Worm (Caenorhabditis elegans) whole organism, L1 larva: Measurements from ENCODE around the gene K09A9.8.

Source experiments
- ama-1 ChIP-seq: fragments of 150-350 bp; optimal IDR thresholded peaks from 2 replicates; lab custom pipeline; 2014
- ces-1 ChIP-seq: fragments of 150-350 bp; optimal IDR thresholded peaks from 2 replicates; lab custom pipeline; 2014; ENCODE audit warnings: missing biosample characterization, missing genetic modification reagents, missing genetic modification characterization
- dpl-1 ChIP-seq, 3 experiments: fragments of 150-350 bp in 2 of 3; sonication (generic microtip) in 1 of 3; optimal IDR thresholded peaks; 2 replicates each; lab custom pipeline; 2014 to 2017; ENCODE audit warnings: missing biosample characterization in 3 of 3, missing genetic modification characterization in 3 of 3, missing genetic modification reagents in 3 of 3
- lin-14 ChIP-seq: fragments of 200-800 bp; sonication (Bioruptor generic); optimal IDR thresholded peaks from 2 replicates; lab custom pipeline; 2018; ENCODE audit warnings: mild to moderate bottlenecking, missing genetic modification characterization, moderate library complexity, missing compliant biosample characterization
- mep-1 ChIP-seq: fragments of 150-350 bp; optimal IDR thresholded peaks from 2 replicates; lab custom pipeline; 2014; ENCODE audit warnings: missing biosample characterization, missing genetic modification characterization
- nhr-28 ChIP-seq: fragments of 150-350 bp; optimal IDR thresholded peaks from 2 replicates; lab custom pipeline; 2014; ENCODE audit warnings: missing biosample characterization, missing genetic modification characterization
- nhr-47 ChIP-seq: sonication (generic microtip); optimal IDR thresholded peaks from 2 replicates; lab custom pipeline; 2016; ENCODE audit warnings: mild to moderate bottlenecking, missing genetic modification characterization, moderate library complexity, missing compliant biosample characterization
- pqm-1 ChIP-seq: sonication (generic microtip); optimal IDR thresholded peaks from 3 replicates; lab custom pipeline; 2017; ENCODE audit warnings: missing biosample characterization, missing genetic modification characterization
- tbx-2 ChIP-seq: sonication (generic microtip); optimal IDR thresholded peaks from 2 replicates; lab custom pipeline; 2016; ENCODE audit warnings: missing genetic modification characterization, missing compliant biosample characterization

DNA sequence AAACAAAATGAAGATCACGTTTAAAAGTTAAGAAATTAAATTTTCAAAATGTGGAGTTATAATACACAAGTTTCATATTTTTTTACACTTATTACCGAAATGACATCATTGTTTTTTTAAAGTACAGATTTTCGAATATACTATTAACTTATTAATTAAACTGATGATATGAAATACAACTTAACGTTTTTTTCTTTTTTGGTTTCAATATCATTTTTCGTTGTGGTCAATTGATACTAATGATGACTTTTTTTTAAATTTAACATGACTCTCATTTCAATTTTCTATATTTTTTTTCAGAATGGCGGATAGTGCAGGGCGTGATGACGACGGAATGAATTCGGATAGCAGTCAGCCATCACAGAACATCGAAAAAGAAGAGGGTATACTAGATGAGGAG is 5.9 kb downstream of the K09A9.8 start, which contains the start of gene usp-33:
- TF ChIP-seq lin-14 (no peak), dpl-1 (GFP tag; optimal IDR thresholded peaks at IDR 0.05; lab: Kevin White, UChicago) (no peak), nhr-47 (tag; lab: Kevin White, UChicago) (no peak), ces-1 (no peak), ama-1 (no peak), tbx-2 (no peak), mep-1 (tag; lab: Kevin White, UChicago) (no peak), nhr-28 (tag; lab: Kevin White, UChicago) (no peak), pqm-1 (no peak)
